Worm (Caenorhabditis elegans): ENCODE data around the gene glb-11.

ce11 chrIII:3955674-3956073 is 36.3 kb downstream of the glb-11 start:
- no peak for TF ChIP-seq egl-27 (tag; optimal IDR thresholded peaks at IDR 0.05)
- TF ChIP-seq lin-39 (tag; optimal IDR thresholded peaks at IDR 0.05): no peak
- no peak for TF ChIP-seq ztf-1 (GFP tag; conservative IDR thresholded peaks at IDR 0.05)
- no peak for TF ChIP-seq lin-11 (tag; optimal IDR thresholded peaks at IDR 0.05)
- peak; percentile 36 for TF ChIP-seq blmp-1 (tag; optimal IDR thresholded peaks at IDR 0.05; ENCODE audit: insufficient read depth)
- no peak for TF ChIP-seq ama-1 (optimal IDR thresholded peaks at IDR 0.05)
